Worm (Caenorhabditis elegans) whole organism, L3 larva: Measurements from ENCODE around the gene Y49F6B.9.

Experiments
- R02D3.7 ChIP-seq: fragments of 150-350 bp; optimal IDR thresholded peaks from 2 replicates; lab custom pipeline; 2014; ENCODE audit warnings: missing biosample characterization, missing genetic modification characterization
- ZK546.5 ChIP-seq: sonication (generic microtip); optimal IDR thresholded peaks from 2 replicates; lab custom pipeline; 2017; ENCODE audit warnings: missing biosample characterization, missing genetic modification characterization
- aly-2 ChIP-seq: fragments of 150-350 bp; optimal IDR thresholded peaks from 2 replicates; lab custom pipeline; 2014; ENCODE audit warnings: missing biosample characterization, missing genetic modification characterization
- ama-1 ChIP-seq: fragments of 150-350 bp; optimal IDR thresholded peaks from 2 replicates; lab custom pipeline; 2018
- ceh-82 ChIP-seq: fragments of 150-350 bp; optimal IDR thresholded peaks from 2 replicates; lab custom pipeline; 2014; ENCODE audit warnings: missing biosample characterization, missing genetic modification characterization
- daf-12 ChIP-seq: fragments of 150-350 bp; optimal IDR thresholded peaks from 2 replicates; lab custom pipeline; 2014; ENCODE audit warnings: missing biosample characterization, missing genetic modification reagents, missing genetic modification characterization
- egl-27 ChIP-seq: sonication (generic microtip); optimal IDR thresholded peaks from 4 replicates; lab custom pipeline; 2017; ENCODE audit warnings: missing biosample characterization, missing genetic modification reagents, missing genetic modification characterization
- egl-5 ChIP-seq: fragments of 150-350 bp; optimal IDR thresholded peaks from 2 replicates; lab custom pipeline; 2017; ENCODE audit warnings: missing biosample characterization, missing genetic modification reagents, missing genetic modification characterization, inconsistent platforms
- elt-1 ChIP-seq: fragments of 150-350 bp; optimal IDR thresholded peaks from 2 replicates; lab custom pipeline; 2014; ENCODE audit warnings: missing biosample characterization, missing genetic modification characterization
- elt-3 ChIP-seq, 3 experiments: fragments of 150-350 bp in 1 of 3; sonication (generic microtip) in 2 of 3; optimal IDR thresholded peaks; 2 replicates in 2 of 3; 4 replicates in 1 of 3; lab custom pipeline; 2014 to 2017; ENCODE audit warnings: missing biosample characterization in 3 of 3, missing genetic modification characterization in 3 of 3
- eor-1 ChIP-seq, 2 experiments: fragments of 150-350 bp; optimal IDR thresholded peaks; 2 replicates each; lab custom pipeline; 2014 to 2018; ENCODE audit warnings: missing biosample characterization in 2 of 2, missing genetic modification characterization in 2 of 2
- fkh-10 ChIP-seq: sonication (generic microtip); optimal IDR thresholded peaks from 2 replicates; lab custom pipeline; 2017; ENCODE audit warnings: missing biosample characterization, missing genetic modification reagents, missing genetic modification characterization
- hmg-11 ChIP-seq: sonication (generic microtip); optimal IDR thresholded peaks from 2 replicates; lab custom pipeline; 2016; ENCODE audit warnings: missing genetic modification characterization, missing compliant biosample characterization
- jun-1 ChIP-seq: fragments of 150-350 bp; optimal IDR thresholded peaks from 2 replicates; lab custom pipeline; 2014; ENCODE audit warnings: missing biosample characterization, missing genetic modification reagents, missing genetic modification characterization
- lin-15B ChIP-seq: fragments of 150-350 bp; optimal IDR thresholded peaks from 2 replicates; lab custom pipeline; 2014; ENCODE audit warnings: missing biosample characterization, missing genetic modification characterization
- mml-1 ChIP-seq: fragments of 150-350 bp; sonication (generic microtip); optimal IDR thresholded peaks from 3 replicates; lab custom pipeline; 2014; ENCODE audit warnings: missing biosample characterization, missing genetic modification characterization
- nfya-1 ChIP-seq: sonication (generic microtip); optimal IDR thresholded peaks from 2 replicates; lab custom pipeline; 2017; ENCODE audit warnings: missing genetic modification characterization, mild to moderate bottlenecking, missing compliant biosample characterization, antibody characterized with exemption, moderate library complexity; ENCODE audit not compliant: insufficient read depth
- nhr-12 ChIP-seq: fragments of 150-350 bp; optimal IDR thresholded peaks from 2 replicates; lab custom pipeline; 2014; ENCODE audit warnings: missing biosample characterization, missing genetic modification characterization
- nhr-237 ChIP-seq: fragments of 150-350 bp; optimal IDR thresholded peaks from 2 replicates; lab custom pipeline; 2014; ENCODE audit warnings: missing biosample characterization, missing genetic modification characterization
- nhr-25 ChIP-seq: sonication (generic microtip); optimal IDR thresholded peaks from 2 replicates; lab custom pipeline; 2017; ENCODE audit warnings: missing biosample characterization, missing genetic modification characterization
- nhr-28 ChIP-seq: fragments of 150-350 bp; optimal IDR thresholded peaks from 2 replicates; lab custom pipeline; 2014; ENCODE audit warnings: missing biosample characterization, missing genetic modification characterization
- nhr-43 ChIP-seq: sonication (generic microtip); optimal IDR thresholded peaks from 2 replicates; lab custom pipeline; 2016; ENCODE audit warnings: mild to moderate bottlenecking, missing genetic modification characterization, missing compliant biosample characterization; ENCODE audit not compliant: poor library complexity, severe bottlenecking
- nhr-67 ChIP-seq: fragments of 150-350 bp; optimal IDR thresholded peaks from 2 replicates; lab custom pipeline; 2014; ENCODE audit warnings: missing biosample characterization, missing genetic modification characterization
- nhr-76 ChIP-seq: fragments of 150-350 bp; sonication (generic microtip); optimal IDR thresholded peaks from 5 replicates; lab custom pipeline; 2014; ENCODE audit warnings: missing biosample characterization, missing genetic modification characterization
- nhr-77 ChIP-seq: fragments of 150-350 bp; optimal IDR thresholded peaks from 2 replicates; lab custom pipeline; 2014; ENCODE audit warnings: missing biosample characterization, missing genetic modification characterization
- pha-4 ChIP-seq: fragments of 150-350 bp; optimal IDR thresholded peaks from 2 replicates; lab custom pipeline; 2014; ENCODE audit warnings: missing biosample characterization, missing genetic modification reagents, missing genetic modification characterization
- pqm-1 ChIP-seq: fragments of 150-350 bp; optimal IDR thresholded peaks from 2 replicates; lab custom pipeline; 2017; ENCODE audit warnings: missing biosample characterization, missing genetic modification characterization, inconsistent platforms
- sea-2 ChIP-seq: fragments of 150-350 bp; sonication (generic microtip); optimal IDR thresholded peaks from 4 replicates; lab custom pipeline; 2014; ENCODE audit warnings: missing biosample characterization, missing genetic modification reagents, missing genetic modification characterization
- tbx-2 ChIP-seq: sonication (generic microtip); optimal IDR thresholded peaks from 2 replicates; lab custom pipeline; 2016; ENCODE audit warnings: mild to moderate bottlenecking, missing genetic modification characterization, missing compliant biosample characterization
- unc-39 ChIP-seq: sonication (generic microtip); optimal IDR thresholded peaks from 4 replicates; lab custom pipeline; 2017; ENCODE audit warnings: missing biosample characterization, missing genetic modification characterization
- unc-62 ChIP-seq: fragments of 150-350 bp; sonication (generic microtip); optimal IDR thresholded peaks from 4 replicates; lab custom pipeline; 2014; ENCODE audit warnings: missing biosample characterization, missing genetic modification reagents, missing genetic modification characterization
- zag-1 ChIP-seq: fragments of 150-350 bp; optimal IDR thresholded peaks from 2 replicates; lab custom pipeline; 2014; ENCODE audit warnings: missing biosample characterization, missing genetic modification characterization
- ztf-11 ChIP-seq: fragments of 150-350 bp; optimal IDR thresholded peaks from 2 replicates; lab custom pipeline; 2014; ENCODE audit warnings: missing biosample characterization, missing genetic modification characterization
- ztf-4 ChIP-seq: fragments of 150-350 bp; optimal IDR thresholded peaks from 2 replicates; lab custom pipeline; 2014; ENCODE audit warnings: missing biosample characterization, missing genetic modification characterization

Y49F6B.9 gene

ce11 chrII:3482231-3482630, 17.0 kb downstream of the Y49F6B.9 start, which contains the start of gene smu-2 (continued):
- TF ChIP-seq elt-1 (no peak), nhr-43 (no peak), unc-39 (tag; lab: Kevin White, UChicago) (no peak), nhr-76 (tag; lab: Kevin White, UChicago) (no peak)

- TF ChIP-seq tbx-2 (no peak), nhr-12 (tag; lab: Kevin White, UChicago) (no peak), unc-39 (tag; lab: Kevin White, UChicago) (no peak), nhr-28 (tag; lab: Kevin White, UChicago) (no peak), nhr-25 (tag; lab: Kevin White, UChicago) (no peak), nhr-76 (tag; lab: Kevin White, UChicago) (no peak), zag-1 (tag; lab: Kevin White, UChicago) (no peak), unc-62 (GFP tag; lab: Kevin White, UChicago) (no peak), lin-15B (tag; lab: Kevin White, UChicago) (no peak), aly-2 (no peak), sea-2 (no peak), pha-4 (tag; lab: Kevin White, UChicago) (no peak), daf-12 (tag; lab: Kevin White, UChicago) (no peak), nhr-77 (no peak), ama-1 (lab: Kevin White, UChicago) (no peak), nhr-237 (tag; lab: Kevin White, UChicago) (no peak), ztf-11 (tag; lab: Kevin White, UChicago) (no peak)
Measured at ce11 chrII:3481584-3481983, 17.6 kb downstream of the Y49F6B.9 start, which contains the start of gene Y49F6B.8. Gene Y49F6B.8, minus strand, starts transcription at chrII:3481684.

- no peak for TF ChIP-seq egl-27 (tag; lab: Kevin White, UChicago)
- no peak for TF ChIP-seq nfya-1 (tag; lab: Kevin White, UChicago)
- no peak for TF ChIP-seq tbx-2
- TF ChIP-seq elt-3 (tag; optimal IDR thresholded peaks at IDR 0.05; lab: Kevin White, UChicago) = no peak
Measured at ce11 chrII:3477171-3477570, 22.0 kb downstream of the Y49F6B.9 start, which contains the start of gene fbxb-104. Gene fbxb-104, minus strand, starts transcription at chrII:3477271.

- TF ChIP-seq nhr-12 (tag; lab: Kevin White, UChicago) (no peak), aly-2 (no peak), nhr-67 (tag; lab: Kevin White, UChicago) (no peak), ceh-82 (tag; lab: Kevin White, UChicago) (no peak), ztf-4 (tag; lab: Kevin White, UChicago) (no peak), nhr-76 (tag; lab: Kevin White, UChicago) (no peak), hmg-11 (tag; lab: Kevin White, UChicago) (no peak), egl-5 (tag; lab: Kevin White, UChicago) (no peak), ZK546.5 (tag; lab: Kevin White, UChicago) (no peak), fkh-10 (GFP tag; lab: Kevin White, UChicago) (no peak), egl-27 (tag; lab: Kevin White, UChicago) (no peak), jun-1 (tag; lab: Kevin White, UChicago) (no peak)
Measured at ce11 chrII:3476536-3476935, 22.7 kb downstream of the Y49F6B.9 start.

- TF ChIP-seq nhr-28 (tag; lab: Kevin White, UChicago) (no peak), daf-12 (tag; lab: Kevin White, UChicago) (no peak), pqm-1 (tag; lab: Kevin White, UChicago) (no peak), unc-39 (tag; lab: Kevin White, UChicago) (no peak), eor-1 (tag; optimal IDR thresholded peaks at IDR 0.05; lab: Kevin White, UChicago) (no peak)
Measured at ce11 chrII:3473744-3474143, 25.4 kb downstream of the Y49F6B.9 start, which contains the start of gene sdz-32. Gene sdz-32, plus strand, starts transcription at chrII:3474044.

- TF ChIP-seq lin-15B (tag; lab: Kevin White, UChicago) = no peak
- no peak for TF ChIP-seq zag-1 (tag; lab: Kevin White, UChicago)
- TF ChIP-seq ama-1 (lab: Kevin White, UChicago) = no peak
- no peak for TF ChIP-seq nhr-237 (tag; lab: Kevin White, UChicago)
- TF ChIP-seq daf-12 (tag; lab: Kevin White, UChicago) = no peak
- no peak for TF ChIP-seq R02D3.7
- no peak for TF ChIP-seq mml-1
Measured at ce11 chrII:3472817-3473216, 26.4 kb downstream of the Y49F6B.9 start, which contains the start of gene Y49F6B.6. Gene Y49F6B.6, plus strand, starts transcription at chrII:3473117.
